Fruit fly (Drosophila melanogaster) ovary, adult (tissue): ENCODE results near the gene CG15382.

ENCODE experiments used
- CG17801 ChIP-seq: fragments of 200-800 bp; optimal IDR thresholded peaks from 2 replicates; lab custom pipeline; 2019; ENCODE audit warnings: missing biosample characterization, mild to moderate bottlenecking, missing genetic modification characterization, moderate library complexity; ENCODE audit not compliant: partially characterized antibody

CG15382 gene

dm6 chr2L:2155453-2155852 lies at the start of gene CG15382:
CG15382 (plus strand) TSS chr2L:2155753.
- no peak for TF ChIP-seq CG17801 (GFP tag; lab: Kevin White, UChicago)

dm6 chr2L:2109746-2110145 lies 45.8 kb upstream of the CG15382 start, which contains the start of gene dpr3:
dpr3 (minus strand) TSS chr2L:2109878.
- no peak for TF ChIP-seq CG17801 (GFP tag; lab: Kevin White, UChicago)

DNA sequence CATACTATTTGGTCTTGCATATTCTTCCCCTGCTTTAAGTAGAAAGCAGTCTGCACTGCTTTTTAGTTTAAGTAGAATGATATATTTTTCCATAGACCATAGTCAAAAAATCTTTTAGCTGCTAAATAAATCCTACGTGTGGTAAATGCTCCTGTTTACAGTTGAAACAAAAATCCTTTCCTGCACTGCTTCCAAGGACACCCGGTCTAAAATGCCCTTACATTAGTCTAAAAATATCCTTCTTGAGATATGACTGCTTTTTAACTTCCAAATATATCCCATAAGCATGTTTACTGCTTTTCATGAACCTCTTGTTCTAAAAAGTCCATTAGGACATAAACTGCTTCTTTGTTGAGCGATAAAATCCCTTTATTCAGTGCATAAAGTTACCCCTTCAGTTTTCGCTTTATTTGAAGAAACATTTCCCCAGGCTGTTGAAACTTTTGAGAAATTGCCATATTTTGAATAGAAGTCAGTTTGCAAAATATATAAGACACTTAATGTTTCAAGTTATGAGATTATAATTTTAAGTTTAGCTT lies 45.1 kb upstream of the CG15382 start:
- no peak for TF ChIP-seq CG17801 (GFP tag; lab: Kevin White, UChicago)

DNA sequence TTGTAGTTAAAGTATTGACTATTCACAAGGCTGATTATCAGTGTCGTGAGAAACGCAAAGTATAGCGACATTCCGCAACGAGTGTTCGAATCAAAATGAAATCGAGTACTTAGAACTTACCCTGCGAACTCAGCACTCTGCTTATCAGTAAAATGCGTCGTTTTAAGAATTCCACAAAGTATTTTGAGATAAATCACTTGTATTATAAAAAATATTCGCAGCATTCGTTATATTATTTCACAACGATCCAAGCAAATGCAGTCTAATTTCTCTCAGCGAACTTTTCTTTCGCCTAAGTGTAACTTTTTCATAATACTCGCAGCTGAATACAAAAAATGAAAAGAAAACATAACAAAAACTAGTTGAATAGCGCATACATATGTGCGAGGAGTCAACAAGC lies 26.4 kb upstream of the CG15382 start, which contains the start of gene CG4259:
TSS of gene CG4259 (minus strand) at position 101 of the 400 bp plus-strand sequence.
- no peak for TF ChIP-seq CG17801 (GFP tag; lab: Kevin White, UChicago)

DNA sequence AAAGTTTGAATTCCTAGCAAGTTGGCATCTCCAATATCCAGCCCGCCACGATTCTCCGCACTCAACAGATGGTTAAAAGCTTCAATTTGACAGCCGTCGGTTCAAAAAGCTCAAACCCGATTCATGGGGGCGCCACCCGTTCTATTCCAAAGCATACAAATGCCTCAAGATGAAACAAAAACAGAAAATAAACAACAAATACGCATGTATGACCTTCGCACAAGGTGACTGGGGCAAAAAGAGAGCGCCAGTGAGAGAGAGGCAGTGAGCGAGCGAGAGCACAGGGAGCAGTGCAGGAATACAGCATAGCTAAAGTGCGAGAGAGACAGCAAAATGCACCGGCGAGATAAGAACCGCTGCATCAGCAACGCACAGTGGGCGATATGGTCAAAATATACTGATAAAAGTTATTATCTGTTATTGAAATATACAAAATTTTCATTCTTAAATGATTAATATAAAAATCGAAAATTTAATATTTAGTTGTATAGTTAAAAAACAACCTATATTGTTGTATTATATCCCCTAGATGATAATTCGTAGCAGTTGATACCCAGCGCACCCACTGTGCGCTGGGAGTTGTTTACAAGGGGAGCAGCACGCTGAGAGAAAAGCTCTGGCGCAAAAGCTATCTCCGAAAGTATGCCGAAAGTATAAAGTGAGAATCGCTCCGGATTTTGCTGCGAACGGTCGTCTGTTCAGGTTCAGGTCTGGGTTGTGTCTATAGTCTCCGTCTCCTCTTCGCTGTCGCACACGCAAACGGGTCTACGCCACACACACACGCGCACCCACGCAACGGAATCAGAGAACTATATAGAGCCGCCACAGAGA lies 25.2 kb upstream of the CG15382 start, which contains the start of gene Glyp:
TSS of gene Glyp (plus strand) at position 657 of the 831 bp plus-strand sequence.
- TF ChIP-seq CG17801 (GFP tag; lab: Kevin White, UChicago): peak; percentile 99

DNA sequence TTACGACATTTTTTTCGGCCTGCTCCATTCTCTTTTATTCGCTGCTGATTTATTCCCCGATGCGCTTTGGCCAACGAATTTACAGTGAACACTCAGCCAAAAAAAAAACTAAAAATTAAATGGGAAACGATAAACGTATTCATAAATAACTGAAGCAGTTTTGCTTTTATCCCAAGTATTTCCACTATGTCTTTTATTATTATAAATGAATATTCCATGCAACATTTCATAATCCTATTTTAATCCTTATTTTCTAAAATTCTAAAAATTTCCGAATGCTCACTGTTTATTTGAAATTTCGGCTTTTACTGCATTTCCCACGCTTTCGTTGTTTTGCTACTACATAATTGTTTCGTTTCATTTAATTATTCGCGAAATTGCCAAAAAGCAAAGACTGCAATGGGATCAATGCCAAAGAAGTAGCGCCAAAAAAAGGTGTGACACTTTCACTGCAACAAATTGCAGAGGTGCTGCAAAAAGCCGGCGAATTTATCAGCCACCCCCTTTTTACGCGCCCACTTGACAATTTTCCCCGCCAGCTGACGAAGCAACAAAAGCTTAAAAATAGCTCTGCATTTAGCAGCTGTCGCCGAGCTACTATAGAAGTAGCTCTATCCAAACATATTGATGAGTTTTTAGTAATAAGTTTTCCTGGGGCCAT lies 24.0 kb upstream of the CG15382 start:
- peak; percentile 69 for TF ChIP-seq CG17801 (GFP tag; lab: Kevin White, UChicago)

- no peak for TF ChIP-seq CG17801 (GFP tag; lab: Kevin White, UChicago)
These were observed 23.3 kb upstream of the CG15382 start for dm6 chr2L:2132215-2132614.

DNA sequence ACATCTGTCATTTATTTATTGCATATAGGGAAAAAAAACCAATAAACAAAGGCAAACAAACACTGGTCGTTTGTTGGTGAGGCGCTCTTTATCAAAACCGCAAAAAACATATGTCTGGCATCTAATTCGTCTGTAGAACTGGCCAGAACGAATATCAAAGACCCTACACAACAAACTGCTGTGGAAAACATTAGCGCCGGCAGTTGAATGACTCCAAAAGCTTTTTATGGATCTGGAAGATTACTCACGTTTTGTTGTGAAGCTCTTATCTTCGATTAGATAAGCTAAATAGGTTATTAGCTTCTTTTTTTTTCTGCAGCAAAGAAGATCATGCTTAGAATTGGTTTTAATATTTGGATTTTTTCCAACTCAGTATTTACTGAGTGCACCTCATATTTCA lies 22.5 kb upstream of the CG15382 start:
- TF ChIP-seq CG17801 (GFP tag; lab: Kevin White, UChicago): no peak

DNA sequence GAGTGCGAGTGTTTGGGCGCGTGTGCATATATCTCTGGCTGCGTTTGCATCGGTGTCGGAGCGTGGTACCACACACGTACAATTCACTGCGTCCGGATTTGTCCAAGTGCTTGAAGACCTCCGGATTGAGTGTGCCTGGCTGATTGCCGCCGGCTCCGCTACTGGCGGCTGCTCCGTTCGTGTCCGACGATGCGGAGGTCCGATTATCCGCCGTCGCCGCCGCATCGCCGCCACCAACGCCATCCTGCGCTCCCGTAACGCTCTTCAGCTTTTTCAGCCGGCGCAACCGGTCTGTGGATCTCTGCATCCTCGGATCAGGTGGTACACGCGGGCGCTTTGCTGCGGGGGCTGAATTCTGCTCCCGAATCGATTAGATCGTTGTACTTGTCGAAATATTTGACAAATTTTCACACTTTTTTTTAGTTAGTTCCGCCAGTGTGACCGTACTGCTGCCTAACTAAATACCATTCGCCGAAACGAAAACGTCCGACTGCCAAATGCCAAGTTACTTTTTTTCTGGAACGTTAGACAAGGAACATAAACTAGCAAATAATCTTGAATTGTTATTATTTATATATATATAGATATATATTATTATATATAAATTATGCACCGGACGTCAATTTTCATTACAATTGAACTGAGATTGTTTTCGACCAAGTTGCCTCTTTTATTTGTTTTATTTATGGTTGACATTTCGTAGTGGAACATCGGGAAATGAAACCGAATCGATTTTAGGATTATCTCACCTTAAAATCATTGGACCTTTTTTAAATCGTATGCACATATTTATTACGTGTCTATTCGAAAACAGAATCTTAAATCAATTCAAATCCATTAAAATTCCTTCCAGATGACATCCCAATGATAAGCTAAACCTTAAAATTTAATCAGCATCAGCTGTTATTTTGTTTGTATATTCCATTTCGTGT lies 10.6 kb upstream of the CG15382 start, which contains the start of gene tho2:
TSS of gene tho2 (minus strand) at position 463 of the 932 bp plus-strand sequence.
- TF ChIP-seq CG17801 (GFP tag; lab: Kevin White, UChicago): no peak

- TF ChIP-seq CG17801 (GFP tag; lab: Kevin White, UChicago): peak; percentile 96
These were observed 8.3 kb upstream of the CG15382 start, which contains the start of the genes CG11723 and Tbcd for dm6 chr2L:2147208-2147607. CG11723 (minus strand) TSS chr2L:2147275. Tbcd (plus strand) TSS chr2L:2147518.

DNA sequence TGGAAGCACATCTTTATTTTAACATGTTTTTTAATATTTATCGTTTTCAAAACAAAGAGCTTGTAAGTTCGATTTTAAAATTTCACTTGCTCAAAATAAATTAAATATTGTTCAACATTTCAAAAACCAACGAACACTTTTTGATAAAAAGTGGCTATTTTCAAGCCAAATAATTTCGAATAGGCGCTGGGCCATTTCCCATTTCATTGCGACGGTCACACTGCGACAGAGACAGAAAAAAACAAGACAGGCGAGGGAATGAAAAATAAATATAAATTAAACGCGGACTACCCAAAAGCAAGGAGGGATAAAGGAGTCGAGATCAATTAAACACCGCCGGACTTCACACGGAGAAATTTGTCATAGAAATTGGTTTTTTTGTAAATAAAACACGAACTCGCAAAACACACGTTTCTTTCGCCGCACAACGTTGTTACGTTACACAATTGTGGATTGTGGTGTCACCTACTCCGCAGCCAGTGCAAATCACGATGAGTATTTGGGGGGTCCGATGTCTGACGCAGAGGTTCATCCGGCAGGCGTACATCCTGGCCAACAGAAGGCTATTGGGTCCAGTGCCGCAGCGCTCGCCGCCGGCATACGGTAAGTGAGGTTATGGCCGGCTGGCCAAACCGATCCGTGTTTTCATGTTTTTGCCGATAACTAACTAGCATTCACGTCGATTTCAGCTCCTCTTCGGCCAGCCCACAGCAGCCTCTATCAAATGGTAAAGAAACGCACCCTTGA lies 3.8 kb upstream of the CG15382 start, which contains the start of gene AIF:
TSS of gene AIF (plus strand) at position 211 of the 747 bp plus-strand sequence.
- TF ChIP-seq CG17801 (GFP tag; lab: Kevin White, UChicago): peak; percentile 3

DNA sequence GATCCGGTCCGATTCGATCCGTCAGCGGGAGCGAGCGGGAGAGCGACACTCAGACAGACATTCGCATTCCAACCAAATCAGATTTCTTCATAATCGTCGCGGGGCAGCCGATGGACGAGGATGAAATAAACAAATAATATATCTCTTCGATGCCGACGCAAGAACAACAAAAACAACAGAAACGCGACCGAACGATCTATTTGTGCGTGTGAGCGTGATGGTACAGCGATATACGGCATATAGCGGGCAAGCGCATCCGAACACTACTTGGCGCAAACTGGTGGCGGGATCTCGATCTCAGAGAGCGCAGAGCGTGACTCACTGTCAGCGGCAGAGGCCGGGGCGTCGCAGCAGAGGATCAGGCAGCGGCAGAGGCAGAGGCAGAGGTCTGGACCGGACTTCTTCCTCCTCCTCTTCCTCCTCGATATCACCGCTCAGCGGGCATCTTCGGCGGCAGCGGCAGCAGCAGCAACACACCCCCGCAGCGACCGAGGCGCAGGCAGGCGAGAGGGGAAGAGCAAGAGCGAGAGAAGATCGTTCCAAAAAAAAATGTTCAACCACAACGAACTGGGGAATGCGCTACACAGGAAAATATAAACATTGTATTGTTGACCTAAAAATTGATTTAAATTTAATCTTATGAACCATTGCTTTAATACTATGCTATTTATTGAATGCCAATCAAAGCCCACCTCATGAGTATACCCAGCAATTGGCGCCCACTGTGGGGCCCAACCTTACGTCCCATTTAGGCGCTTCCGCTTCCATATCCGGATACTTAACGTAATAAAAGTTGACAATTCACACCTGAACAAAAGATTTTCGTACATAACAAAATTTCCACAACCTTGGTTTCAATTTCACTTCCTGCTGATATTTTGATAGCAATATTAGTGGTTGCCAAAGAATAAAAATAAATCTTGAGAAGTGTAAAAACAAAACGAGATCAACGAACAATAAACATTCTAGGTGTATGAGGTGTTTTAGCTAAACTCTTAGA lies 6.0 kb downstream of the CG15382 start:
- TF ChIP-seq CG17801 (GFP tag; lab: Kevin White, UChicago): no peak
